Worm (Caenorhabditis elegans): ENCODE results near the gene nas-38.

nas-38 gene

ce11 chrX:593245-593733, 35.3 kb downstream of the nas-38 start (continued):
- TF ChIP-seq nhr-42 (GFP tag; IDR thresholded peaks at IDR 0.05) (0 out of 2 replicates have a peak, but pooled peaks have one; percentile 57), madf-5 (GFP tag; IDR thresholded peaks at IDR 0.05) (no peak), vab-7 (GFP tag; IDR thresholded peaks at IDR 0.05) (no peak), lin-29 (GFP tag; IDR thresholded peaks at IDR 0.05) (no peak), nhr-6 (tag; optimal IDR thresholded peaks at IDR 0.05) (peak; percentile 54), hif-1 (tag; optimal IDR thresholded peaks at IDR 0.05) (peak in 1 of 2 experiments; percentile 72), dmd-9 (GFP tag; IDR thresholded peaks at IDR 0.05) (no peak), ceh-28 (tag; optimal IDR thresholded peaks at IDR 0.05) (no peak), lin-38 (GFP tag; IDR thresholded peaks at IDR 0.05) (no peak; the same call in 1 of the 2 replicates)

DNA sequence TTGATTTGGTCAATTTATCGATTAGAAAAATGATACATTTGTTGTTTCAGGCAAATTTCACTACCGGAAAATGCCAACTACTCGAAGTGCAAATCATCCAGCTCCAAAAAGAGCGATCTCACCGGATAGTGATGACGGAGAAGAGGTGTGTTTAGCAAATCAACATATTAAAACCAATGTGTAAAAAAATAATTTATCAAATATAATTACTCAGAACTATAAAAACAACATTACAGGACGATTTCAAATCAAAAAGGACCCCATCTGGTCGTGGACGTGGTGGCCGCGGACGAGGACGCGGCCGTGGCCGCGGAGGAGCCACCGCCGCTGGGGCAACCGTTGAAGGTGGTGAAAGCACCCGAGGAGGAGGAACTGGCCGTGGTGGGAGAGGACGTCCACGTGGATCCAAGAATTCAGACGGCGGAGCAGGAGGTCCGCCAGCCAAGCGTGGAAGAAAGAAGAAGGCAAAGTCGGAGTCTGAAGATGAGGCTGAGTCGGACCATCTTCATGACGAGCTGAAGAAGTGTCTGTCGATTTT, 36.0 kb downstream of the nas-38 start, which contains the start of gene F13C5.2:
F13C5.2 (plus strand) TSS at position 51 of the 538 bp plus-strand sequence.
- TF ChIP-seq egl-43 (GFP tag; IDR thresholded peaks at IDR 0.05) (peak; percentile 52; the same call in 1 of the 2 replicates), mdt-29 (GFP tag; IDR thresholded peaks at IDR 0.05) (0 out of 2 replicates have a peak, but pooled peaks have one; percentile 10), nhr-111 (GFP tag; optimal IDR thresholded peaks at IDR 0.05) (no peak), set-16 (GFP tag; IDR thresholded peaks at IDR 0.05) (peak; percentile 96), gei-8 (GFP tag; optimal IDR thresholded peaks at IDR 0.05) (no peak)

DNA sequence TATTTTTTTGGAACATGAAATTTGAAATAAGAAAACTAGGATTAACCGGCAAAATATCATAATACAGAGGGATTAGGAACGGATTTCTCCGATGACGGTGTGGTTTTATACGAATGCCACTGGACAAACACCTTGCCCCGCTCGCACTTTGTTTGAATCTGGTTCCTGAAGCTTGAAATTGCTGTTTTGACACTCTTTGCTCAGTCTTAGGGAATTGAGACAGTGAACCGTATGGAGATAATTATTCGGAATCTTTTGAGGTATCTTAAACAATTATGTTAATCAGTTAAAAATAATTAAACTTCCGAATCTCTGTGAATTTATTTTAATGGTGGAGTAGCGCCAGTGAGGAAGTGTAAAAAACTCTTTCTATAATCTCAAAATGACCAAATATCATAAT, 41.5 kb downstream of the nas-38 start, which contains the start of gene F13C5.3:
F13C5.3 (minus strand) TSS at position 101 of the 400 bp plus-strand sequence.
- TF ChIP-seq unc-62 (GFP tag; optimal IDR thresholded peaks at IDR 0.05 in 1 of 2) (peak in 1 of 2 experiments; percentile 13), unc-62 (tag; optimal IDR thresholded peaks at IDR 0.05) (no peak), skn-1 (tag; optimal IDR thresholded peaks at IDR 0.05) (no peak)

DNA sequence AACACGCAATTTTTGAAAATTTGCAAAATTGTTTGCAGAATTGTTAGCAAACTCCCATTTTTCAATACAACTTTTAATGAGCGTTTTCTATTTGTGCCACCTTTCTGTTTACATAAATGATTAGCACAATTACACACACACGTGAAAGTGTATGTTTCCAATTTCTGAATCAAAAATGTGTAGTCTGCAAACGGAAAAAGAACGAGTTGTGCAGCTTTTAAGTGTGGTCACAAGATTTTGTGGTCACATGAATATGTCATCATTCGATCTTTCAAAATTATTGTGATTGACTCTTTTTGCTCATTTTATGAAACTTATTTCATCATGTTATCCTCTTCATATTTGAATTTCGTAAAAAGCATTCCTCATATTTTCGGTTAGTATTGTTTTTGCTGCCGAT, 42.7 kb downstream of the nas-38 start:
- no peak for TF ChIP-seq ceh-32 (tag; optimal IDR thresholded peaks at IDR 0.05; ENCODE audit: poor library complexity)
- TF ChIP-seq rbr-2 (tag; optimal IDR thresholded peaks at IDR 0.05) = no peak
- TF ChIP-seq cey-2 (tag; optimal IDR thresholded peaks at IDR 0.05; ENCODE audit: borderline replicate concordance, insufficient read depth) = no peak
- no peak for TF ChIP-seq F44E2.7 (GFP tag; IDR thresholded peaks at IDR 0.05)
- peak in 1 of 2 experiments; percentile 35 for TF ChIP-seq mdl-1 (tag; optimal IDR thresholded peaks at IDR 0.05)
- TF ChIP-seq lin-1 (GFP tag; IDR thresholded peaks at IDR 0.05) = no peak
- TF ChIP-seq zag-1 (tag; optimal IDR thresholded peaks at IDR 0.05) = no peak
- peak; percentile 55 for TF ChIP-seq dve-1 (tag; optimal IDR thresholded peaks at IDR 0.05; ENCODE audit: insufficient read depth)
- TF ChIP-seq pqm-1 (tag; optimal IDR thresholded peaks at IDR 0.05) = peak; percentile 5
- TF ChIP-seq T20F7.1 (GFP tag; optimal IDR thresholded peaks at IDR 0.05) = peak; percentile 18
- no peak for TF ChIP-seq set-16 (GFP tag; IDR thresholded peaks at IDR 0.05)
- TF ChIP-seq unc-62 (GFP tag; optimal IDR thresholded peaks at IDR 0.05 in 1 of 2) = peak in 1 of 2 experiments; percentile 94
- no peak for TF ChIP-seq unc-62 (tag; optimal IDR thresholded peaks at IDR 0.05)
- no peak for TF ChIP-seq skn-1 (tag; optimal IDR thresholded peaks at IDR 0.05)
- TF ChIP-seq Y75B8A.6 (GFP tag; IDR thresholded peaks at IDR 0.05) = no peak
- TF ChIP-seq mep-1 (tag; optimal IDR thresholded peaks at IDR 0.05) = peak; percentile 1
- TF ChIP-seq duxl-1 (tag; optimal IDR thresholded peaks at IDR 0.05; ENCODE audit: poor library complexity) = no peak
- TF ChIP-seq nhr-41 (GFP tag; IDR thresholded peaks at IDR 0.05) = no peak
- no peak for TF ChIP-seq attf-4 (tag; optimal IDR thresholded peaks at IDR 0.05)
- TF ChIP-seq unc-39 (tag; optimal IDR thresholded peaks at IDR 0.05) = no peak
- peak; percentile 79 for TF ChIP-seq hlh-30 (tag; optimal IDR thresholded peaks at IDR 0.05; ENCODE audit: insufficient read depth)
- TF ChIP-seq daf-16 (GFP tag; optimal IDR thresholded peaks at IDR 0.05) = no peak
- peak; percentile 78 for TF ChIP-seq daf-16 (tag; optimal IDR thresholded peaks at IDR 0.05)
- TF ChIP-seq lin-13 (GFP tag; optimal IDR thresholded peaks at IDR 0.05) = no peak
- TF ChIP-seq Y105C5A.15 (GFP tag; IDR thresholded peaks at IDR 0.05) = no peak
- TF ChIP-seq nhr-77 (tag; optimal IDR thresholded peaks at IDR 0.05) = peak; percentile 4
- TF ChIP-seq nhr-28 (tag; optimal IDR thresholded peaks at IDR 0.05) = peak; percentile 90
- peak; percentile 31; the same call in 1 of the 2 replicates for TF ChIP-seq dmd-6 (GFP tag; IDR thresholded peaks at IDR 0.05)
- TF ChIP-seq nhr-102 (tag; optimal IDR thresholded peaks at IDR 0.05) = peak; percentile 28
- no peak for TF ChIP-seq madf-9 (GFP tag; conservative IDR thresholded peaks at IDR 0.05)
- TF ChIP-seq ceh-62 (tag; optimal IDR thresholded peaks at IDR 0.05) = no peak

All from whole organism, L4 larva.